Worm (Caenorhabditis elegans) whole organism, L3 larva: ENCODE measurements around the gene Y41D4B.24.

Experiments used
- R02D3.7 ChIP-seq: fragments of 150-350 bp; optimal IDR thresholded peaks from 2 replicates; lab custom pipeline; 2014; ENCODE audit warnings: missing biosample characterization, missing genetic modification characterization
- ZK546.5 ChIP-seq: sonication (generic microtip); optimal IDR thresholded peaks from 2 replicates; lab custom pipeline; 2017; ENCODE audit warnings: missing biosample characterization, missing genetic modification characterization
- aly-2 ChIP-seq: fragments of 150-350 bp; optimal IDR thresholded peaks from 2 replicates; lab custom pipeline; 2014; ENCODE audit warnings: missing biosample characterization, missing genetic modification characterization
- ama-1 ChIP-seq: fragments of 150-350 bp; optimal IDR thresholded peaks from 2 replicates; lab custom pipeline; 2018
- ceh-16 ChIP-seq: sonication (generic microtip); optimal IDR thresholded peaks from 2 replicates; lab custom pipeline; 2017; ENCODE audit warnings: missing biosample characterization, missing genetic modification characterization
- ceh-28 ChIP-seq: fragments of 150-350 bp; optimal IDR thresholded peaks from 2 replicates; lab custom pipeline; 2014; ENCODE audit warnings: missing biosample characterization, missing genetic modification reagents, missing genetic modification characterization
- ceh-82 ChIP-seq: fragments of 150-350 bp; optimal IDR thresholded peaks from 2 replicates; lab custom pipeline; 2014; ENCODE audit warnings: missing biosample characterization, missing genetic modification characterization
- ceh-9 ChIP-seq: sonication (generic microtip); optimal IDR thresholded peaks from 2 replicates; lab custom pipeline; 2018; ENCODE audit warnings: missing biosample characterization, missing genetic modification characterization
- daf-12 ChIP-seq: fragments of 150-350 bp; optimal IDR thresholded peaks from 2 replicates; lab custom pipeline; 2014; ENCODE audit warnings: missing biosample characterization, missing genetic modification reagents, missing genetic modification characterization
- egl-27 ChIP-seq: sonication (generic microtip); optimal IDR thresholded peaks from 4 replicates; lab custom pipeline; 2017; ENCODE audit warnings: missing biosample characterization, missing genetic modification reagents, missing genetic modification characterization
- egl-5 ChIP-seq: fragments of 150-350 bp; optimal IDR thresholded peaks from 2 replicates; lab custom pipeline; 2017; ENCODE audit warnings: missing biosample characterization, missing genetic modification reagents, missing genetic modification characterization, inconsistent platforms
- elt-1 ChIP-seq: fragments of 150-350 bp; optimal IDR thresholded peaks from 2 replicates; lab custom pipeline; 2014; ENCODE audit warnings: missing biosample characterization, missing genetic modification characterization
- elt-2 ChIP-seq: sonication (generic microtip); optimal IDR thresholded peaks from 2 replicates; lab custom pipeline; 2016; ENCODE audit warnings: missing genetic modification reagents, mild to moderate bottlenecking, missing genetic modification characterization, missing compliant biosample characterization
- elt-3 ChIP-seq, 3 experiments: fragments of 150-350 bp in 1 of 3; sonication (generic microtip) in 2 of 3; optimal IDR thresholded peaks; 2 replicates in 2 of 3; 4 replicates in 1 of 3; lab custom pipeline; 2014 to 2017; ENCODE audit warnings: missing biosample characterization in 3 of 3, missing genetic modification characterization in 3 of 3
- eor-1 ChIP-seq, 2 experiments: fragments of 150-350 bp; optimal IDR thresholded peaks; 2 replicates each; lab custom pipeline; 2014 to 2018; ENCODE audit warnings: missing biosample characterization in 2 of 2, missing genetic modification characterization in 2 of 2
- fkh-10 ChIP-seq: sonication (generic microtip); optimal IDR thresholded peaks from 2 replicates; lab custom pipeline; 2017; ENCODE audit warnings: missing biosample characterization, missing genetic modification reagents, missing genetic modification characterization
- fkh-2 ChIP-seq: fragments of 150-350 bp; optimal IDR thresholded peaks from 2 replicates; lab custom pipeline; 2014; ENCODE audit warnings: missing biosample characterization, missing genetic modification reagents, missing genetic modification characterization
- fos-1 ChIP-seq: fragments of 150-350 bp; optimal IDR thresholded peaks from 2 replicates; lab custom pipeline; 2014; ENCODE audit warnings: missing biosample characterization, missing genetic modification characterization
- hmg-11 ChIP-seq: sonication (generic microtip); optimal IDR thresholded peaks from 2 replicates; lab custom pipeline; 2016; ENCODE audit warnings: missing genetic modification characterization, missing compliant biosample characterization
- jun-1 ChIP-seq: fragments of 150-350 bp; optimal IDR thresholded peaks from 2 replicates; lab custom pipeline; 2014; ENCODE audit warnings: missing biosample characterization, missing genetic modification reagents, missing genetic modification characterization
- lin-15B ChIP-seq: fragments of 150-350 bp; optimal IDR thresholded peaks from 2 replicates; lab custom pipeline; 2014; ENCODE audit warnings: missing biosample characterization, missing genetic modification characterization
- lin-39 ChIP-seq: fragments of 150-350 bp; optimal IDR thresholded peaks from 2 replicates; lab custom pipeline; 2018; ENCODE audit warnings: missing biosample characterization, missing genetic modification reagents, missing genetic modification characterization
- lsy-12 ChIP-seq: sonication (generic microtip); optimal IDR thresholded peaks from 2 replicates; lab custom pipeline; 2016; ENCODE audit warnings: mild to moderate bottlenecking, missing genetic modification characterization, missing compliant biosample characterization
- mdl-1 ChIP-seq: fragments of 150-350 bp; optimal IDR thresholded peaks from 2 replicates; lab custom pipeline; 2014; ENCODE audit warnings: missing biosample characterization, missing genetic modification characterization
- mml-1 ChIP-seq: fragments of 150-350 bp; sonication (generic microtip); optimal IDR thresholded peaks from 3 replicates; lab custom pipeline; 2014; ENCODE audit warnings: missing biosample characterization, missing genetic modification characterization
- nhr-11 ChIP-seq: fragments of 150-350 bp; optimal IDR thresholded peaks from 2 replicates; lab custom pipeline; 2014; ENCODE audit warnings: missing biosample characterization, missing genetic modification characterization
- nhr-12 ChIP-seq: fragments of 150-350 bp; optimal IDR thresholded peaks from 2 replicates; lab custom pipeline; 2014; ENCODE audit warnings: missing biosample characterization, missing genetic modification characterization
- nhr-23 ChIP-seq: fragments of 150-350 bp; optimal IDR thresholded peaks from 2 replicates; lab custom pipeline; 2014; ENCODE audit warnings: missing biosample characterization, missing genetic modification reagents, missing genetic modification characterization
- nhr-237 ChIP-seq: fragments of 150-350 bp; optimal IDR thresholded peaks from 2 replicates; lab custom pipeline; 2014; ENCODE audit warnings: missing biosample characterization, missing genetic modification characterization
- nhr-25 ChIP-seq: sonication (generic microtip); optimal IDR thresholded peaks from 2 replicates; lab custom pipeline; 2017; ENCODE audit warnings: missing biosample characterization, missing genetic modification characterization
- nhr-28 ChIP-seq: fragments of 150-350 bp; optimal IDR thresholded peaks from 2 replicates; lab custom pipeline; 2014; ENCODE audit warnings: missing biosample characterization, missing genetic modification characterization
- nhr-43 ChIP-seq: sonication (generic microtip); optimal IDR thresholded peaks from 2 replicates; lab custom pipeline; 2016; ENCODE audit warnings: mild to moderate bottlenecking, missing genetic modification characterization, missing compliant biosample characterization; ENCODE audit not compliant: poor library complexity, severe bottlenecking
- nhr-67 ChIP-seq: fragments of 150-350 bp; optimal IDR thresholded peaks from 2 replicates; lab custom pipeline; 2014; ENCODE audit warnings: missing biosample characterization, missing genetic modification characterization
- nhr-76 ChIP-seq: fragments of 150-350 bp; sonication (generic microtip); optimal IDR thresholded peaks from 5 replicates; lab custom pipeline; 2014; ENCODE audit warnings: missing biosample characterization, missing genetic modification characterization
- nhr-77 ChIP-seq: fragments of 150-350 bp; optimal IDR thresholded peaks from 2 replicates; lab custom pipeline; 2014; ENCODE audit warnings: missing biosample characterization, missing genetic modification characterization
- pha-4 ChIP-seq: fragments of 150-350 bp; optimal IDR thresholded peaks from 2 replicates; lab custom pipeline; 2014; ENCODE audit warnings: missing biosample characterization, missing genetic modification reagents, missing genetic modification characterization
- pqm-1 ChIP-seq: fragments of 150-350 bp; optimal IDR thresholded peaks from 2 replicates; lab custom pipeline; 2017; ENCODE audit warnings: missing biosample characterization, missing genetic modification characterization, inconsistent platforms
- sea-2 ChIP-seq: fragments of 150-350 bp; sonication (generic microtip); optimal IDR thresholded peaks from 4 replicates; lab custom pipeline; 2014; ENCODE audit warnings: missing biosample characterization, missing genetic modification reagents, missing genetic modification characterization
- skn-1 ChIP-seq: fragments of 150-350 bp; optimal IDR thresholded peaks from 2 replicates; lab custom pipeline; 2014; ENCODE audit warnings: missing biosample characterization, missing genetic modification characterization
- snpc-4 ChIP-seq: fragments of 150-350 bp; optimal IDR thresholded peaks from 2 replicates; lab custom pipeline; 2014; ENCODE audit warnings: missing biosample characterization, missing genetic modification characterization
- tbx-2 ChIP-seq: sonication (generic microtip); optimal IDR thresholded peaks from 2 replicates; lab custom pipeline; 2016; ENCODE audit warnings: mild to moderate bottlenecking, missing genetic modification characterization, missing compliant biosample characterization
- unc-39 ChIP-seq: sonication (generic microtip); optimal IDR thresholded peaks from 4 replicates; lab custom pipeline; 2017; ENCODE audit warnings: missing biosample characterization, missing genetic modification characterization
- unc-62 ChIP-seq: fragments of 150-350 bp; sonication (generic microtip); optimal IDR thresholded peaks from 4 replicates; lab custom pipeline; 2014; ENCODE audit warnings: missing biosample characterization, missing genetic modification reagents, missing genetic modification characterization
- zag-1 ChIP-seq: fragments of 150-350 bp; optimal IDR thresholded peaks from 2 replicates; lab custom pipeline; 2014; ENCODE audit warnings: missing biosample characterization, missing genetic modification characterization
- ztf-11 ChIP-seq: fragments of 150-350 bp; optimal IDR thresholded peaks from 2 replicates; lab custom pipeline; 2014; ENCODE audit warnings: missing biosample characterization, missing genetic modification characterization
- ztf-4 ChIP-seq: fragments of 150-350 bp; optimal IDR thresholded peaks from 2 replicates; lab custom pipeline; 2014; ENCODE audit warnings: missing biosample characterization, missing genetic modification characterization

The Y41D4B.24 gene

DNA sequence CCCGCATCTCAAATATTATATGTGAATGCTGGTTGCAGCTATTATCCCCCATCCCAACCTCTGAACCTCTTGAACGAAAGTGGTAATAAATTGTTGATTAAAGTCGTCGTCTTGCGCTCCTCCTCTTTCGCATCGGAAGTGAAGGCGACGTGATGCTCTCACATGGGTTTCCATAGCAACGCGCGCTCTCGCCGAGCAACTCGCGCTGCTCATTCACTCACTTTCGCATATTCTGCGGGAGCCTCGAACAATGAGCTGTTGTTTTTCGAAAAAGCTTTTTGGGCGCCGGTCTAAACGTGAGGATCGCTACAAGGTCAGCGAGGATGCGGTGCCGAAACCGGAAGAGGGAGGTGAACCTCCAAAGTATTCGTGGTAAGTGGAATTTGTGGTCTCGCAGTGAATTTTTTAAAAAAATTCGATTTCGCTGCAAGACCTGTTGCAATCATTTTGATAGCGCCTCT lies 29.1 kb upstream of the Y41D4B.24 start, which contains the start of gene rpi-2 (continued):
- no peak for TF ChIP-seq lsy-12 (tag; lab: Kevin White, UChicago)

DNA sequence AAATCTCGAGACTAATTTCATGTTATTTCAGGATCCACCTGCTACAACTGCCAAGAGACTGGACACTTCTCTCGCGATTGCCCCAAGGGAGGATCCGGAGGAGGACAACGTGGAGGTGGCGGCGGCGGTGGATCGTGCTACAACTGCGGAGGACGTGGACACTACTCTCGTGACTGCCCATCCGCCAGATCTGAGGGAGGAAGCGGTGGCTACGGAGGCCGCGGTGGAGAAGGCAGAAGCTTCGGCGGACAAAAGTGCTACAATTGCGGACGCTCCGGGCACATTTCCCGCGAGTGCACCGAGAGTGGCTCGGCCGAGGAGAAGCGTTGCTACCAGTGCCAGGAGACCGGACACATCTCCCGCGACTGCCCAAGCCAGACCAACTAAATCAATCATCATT lies 28.6 kb upstream of the Y41D4B.24 start:
- TF ChIP-seq elt-1 (tag; lab: Kevin White, UChicago) = no peak
- TF ChIP-seq nhr-76 (tag; lab: Kevin White, UChicago) = no peak
- no peak for TF ChIP-seq lsy-12 (tag; lab: Kevin White, UChicago)
- no peak for TF ChIP-seq ceh-82 (tag; lab: Kevin White, UChicago)
- TF ChIP-seq nhr-25 (tag; lab: Kevin White, UChicago) = no peak
- TF ChIP-seq elt-2 (tag; lab: Kevin White, UChicago) = no peak
- TF ChIP-seq nhr-77 (tag; lab: Kevin White, UChicago) = no peak
- no peak for TF ChIP-seq unc-62 (GFP tag; lab: Kevin White, UChicago)
- TF ChIP-seq mml-1 (tag; lab: Kevin White, UChicago) = no peak
- TF ChIP-seq egl-27 (tag; lab: Kevin White, UChicago) = no peak
- no peak for TF ChIP-seq nhr-11 (tag; lab: Kevin White, UChicago)
- TF ChIP-seq hmg-11 (tag; lab: Kevin White, UChicago) = no peak
- TF ChIP-seq fkh-2 (tag; lab: Kevin White, UChicago) = no peak
- TF ChIP-seq ceh-16 = no peak
- no peak for TF ChIP-seq egl-5
- no peak for TF ChIP-seq R02D3.7 (tag; lab: Kevin White, UChicago)
- no peak for TF ChIP-seq ZK546.5
- no peak for TF ChIP-seq mdl-1 (tag; lab: Kevin White, UChicago)
- no peak for TF ChIP-seq nhr-28 (tag; lab: Kevin White, UChicago)

DNA sequence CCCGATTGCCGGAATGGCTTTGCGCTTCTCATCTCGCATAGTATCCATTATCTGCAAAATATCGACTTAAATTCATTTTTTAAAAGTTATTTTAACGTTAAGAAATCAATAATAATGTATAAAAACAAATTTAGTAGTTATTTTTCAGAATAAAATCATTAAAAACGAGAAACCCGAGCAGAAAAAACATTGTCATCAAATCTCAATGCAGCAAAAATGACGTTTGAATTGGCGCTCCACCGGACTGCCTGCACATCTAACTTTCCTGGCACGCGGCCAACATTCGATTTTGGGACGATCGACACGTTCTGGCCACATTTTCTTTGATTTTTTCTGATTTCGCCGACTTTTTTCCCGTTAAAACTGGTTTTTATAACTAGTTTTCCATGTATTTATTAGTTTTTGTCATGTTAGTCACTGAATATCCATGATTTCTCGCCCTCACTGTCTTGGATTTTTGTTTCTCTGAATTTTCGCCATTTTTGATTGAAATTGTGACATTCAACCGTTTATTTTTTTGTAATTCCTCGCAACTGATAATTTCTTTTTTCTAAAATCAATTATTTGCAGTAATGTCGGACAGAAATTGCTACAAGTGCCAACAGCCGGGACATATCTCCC lies 27.8 kb upstream of the Y41D4B.24 start, which contains the start of the genes pbs-1 and K08D12.3:
Gene pbs-1, minus strand, starts transcription at position 51 of the 621 bp plus-strand sequence.
Gene K08D12.3, plus strand, starts transcription at position 571 of the 621 bp plus-strand sequence.
- TF ChIP-seq ztf-11 (tag; lab: Kevin White, UChicago) (no peak), R02D3.7 (tag; lab: Kevin White, UChicago) (peak; percentile 44), unc-62 (GFP tag; lab: Kevin White, UChicago) (no peak), eor-1 (tag; optimal IDR thresholded peaks at IDR 0.05; lab: Kevin White, UChicago) (no peak), skn-1 (tag; lab: Kevin White, UChicago) (peak; percentile 93), nhr-76 (tag; lab: Kevin White, UChicago) (no peak), pqm-1 (tag; lab: Kevin White, UChicago) (no peak), egl-5 (peak; percentile 77), elt-3 (tag; optimal IDR thresholded peaks at IDR 0.05; lab: Kevin White, UChicago) (no peak), jun-1 (tag; lab: Kevin White, UChicago) (peak; percentile 60), nhr-23 (tag; lab: Kevin White, UChicago) (peak; percentile 91), fos-1 (tag; lab: Kevin White, UChicago) (no peak), ama-1 (lab: Kevin White, UChicago) (peak; percentile 71), ceh-28 (peak; percentile 67), fkh-2 (tag; lab: Kevin White, UChicago) (no peak), lin-39 (tag; lab: Kevin White, UChicago) (peak; percentile 84), ceh-16 (no peak), mml-1 (tag; lab: Kevin White, UChicago) (no peak), elt-2 (tag; lab: Kevin White, UChicago) (peak; percentile 61), nhr-67 (tag; lab: Kevin White, UChicago) (no peak), egl-27 (tag; lab: Kevin White, UChicago) (no peak), lsy-12 (tag; lab: Kevin White, UChicago) (peak; percentile 41), aly-2 (tag; lab: Kevin White, UChicago) (no peak), ztf-4 (no peak), nhr-43 (peak; percentile 78), tbx-2 (tag; lab: Kevin White, UChicago) (peak; percentile 26), snpc-4 (tag; lab: Kevin White, UChicago) (peak; percentile 61), elt-1 (tag; lab: Kevin White, UChicago) (no peak), nhr-11 (tag; lab: Kevin White, UChicago) (no peak), daf-12 (no peak), pha-4 (peak; percentile 87), nhr-25 (tag; lab: Kevin White, UChicago) (peak; percentile 87), sea-2 (GFP tag; lab: Kevin White, UChicago) (no peak), nhr-77 (tag; lab: Kevin White, UChicago) (peak; percentile 38), hmg-11 (tag; lab: Kevin White, UChicago) (peak; percentile 73), ZK546.5 (peak; percentile 82), unc-39 (no peak), ceh-82 (tag; lab: Kevin White, UChicago) (peak; percentile 32), fkh-10 (GFP tag; lab: Kevin White, UChicago) (no peak), lin-15B (tag; lab: Kevin White, UChicago) (peak; percentile 89), zag-1 (tag; lab: Kevin White, UChicago) (no peak), nhr-12 (tag; lab: Kevin White, UChicago) (no peak), nhr-28 (tag; lab: Kevin White, UChicago) (no peak), ceh-9 (tag; lab: Kevin White, UChicago) (no peak), nhr-237 (tag; lab: Kevin White, UChicago) (no peak)
